Worm (Caenorhabditis elegans) whole organism, midembryonic: Measurements from ENCODE around the gene ZK512.11.

Source experiments
- T22C8.4 ChIP-seq: fragments of 200-800 bp; sonication (Bioruptor generic); IDR thresholded peaks from 2 replicates; pipeline ENCODE4 v1.3.6; 2022; ENCODE audit warnings: missing genetic modification characterization, missing compliant biosample characterization
- cog-1 ChIP-seq: sonication (generic microtip); optimal IDR thresholded peaks from 2 replicates; lab custom pipeline; 2016; ENCODE audit warnings: missing genetic modification characterization, missing compliant biosample characterization
- klf-2 ChIP-seq: fragments of 200-800 bp; sonication (Bioruptor generic); conservative IDR thresholded peaks from 2 replicates; pipeline ENCODE4 v1.3.6; 2022; ENCODE audit warnings: missing genetic modification reagents, missing genetic modification characterization, missing compliant biosample characterization
- med-1 ChIP-seq: sonication (generic microtip); optimal IDR thresholded peaks from 2 replicates; lab custom pipeline; 2017; ENCODE audit warnings: missing genetic modification characterization, mild to moderate bottlenecking, missing compliant biosample characterization, antibody characterized with exemption, missing genetic modification reagents; ENCODE audit not compliant: insufficient read depth
- ref-1 ChIP-seq: fragments of 200-800 bp; sonication (Bioruptor generic); conservative IDR thresholded peaks from 2 replicates; pipeline ENCODE4 v1.3.6; 2022; ENCODE audit warnings: missing genetic modification reagents, missing genetic modification characterization, missing compliant biosample characterization
- tab-1 ChIP-seq: fragments of 200-800 bp; sonication (Bioruptor generic); IDR thresholded peaks from 2 replicates; pipeline ENCODE4 v1.3.6; 2022; ENCODE audit warnings: missing genetic modification characterization, missing compliant biosample characterization
- ztf-23 ChIP-seq: fragments of 200-800 bp; sonication (Bioruptor generic); IDR thresholded peaks from 2 replicates; pipeline ENCODE4 v1.3.6; 2022; ENCODE audit warnings: missing genetic modification reagents, missing genetic modification characterization, missing compliant biosample characterization
- ztf-29 ChIP-seq: fragments of 200-800 bp; sonication (Bioruptor generic); IDR thresholded peaks from 2 replicates; pipeline ENCODE4 v1.3.6; 2022; ENCODE audit warnings: missing genetic modification reagents, missing genetic modification characterization, missing compliant biosample characterization

- TF ChIP-seq med-1 (GFP tag; lab: Kevin White, UChicago) (no peak), tab-1 (no peak), ztf-23 (GFP tag; lab: Robert Waterston, UW) (no peak), ref-1 (no peak), ztf-29 (GFP tag; lab: Robert Waterston, UW) (no peak), T22C8.4 (GFP tag; lab: Robert Waterston, UW) (no peak), cog-1 (tag; lab: Kevin White, UChicago) (no peak), klf-2 (GFP tag; lab: Robert Waterston, UW) (no peak)
These were observed 37.2 kb downstream of the ZK512.11 start, which contains the start of gene tax-4 for ce11 chrIII:9181246-9181645.
